Fruit fly (Drosophila melanogaster): ENCODE data around the gene CG7990.
A peak's percentile ranks its signal among the peaks of the same experiment; 100 is the strongest.

Gene CG7990

dm6 chrX:19208014-19208413, 6.2 kb upstream of the CG7990 start, which contains the start of gene Ulp1 (continued):
- TF ChIP-seq ato (GFP tag; IDR thresholded peaks at IDR 0.05; ENCODE audit: partially characterized antibody), result 0 out of 2 replicates have a peak, but pooled peaks have one; percentile 38
- TF ChIP-seq CG15601 (tag; optimal IDR thresholded peaks at IDR 0.05), result no peak
- TF ChIP-seq Taf1 (GFP tag; IDR thresholded peaks at IDR 0.05), result no peak
- no peak for TF ChIP-seq gcm (GFP tag; optimal IDR thresholded peaks at IDR 0.05)
- peak; percentile 34 for TF ChIP-seq Rfx (GFP tag; IDR thresholded peaks at IDR 0.05)
- no peak for TF ChIP-seq CG14667 (GFP tag; IDR thresholded peaks at IDR 0.05)
- TF ChIP-seq CG8359 (GFP tag; optimal IDR thresholded peaks at IDR 0.05; ENCODE audit: borderline replicate concordance), result no peak
- no peak for TF ChIP-seq CG4404 (GFP tag; IDR thresholded peaks at IDR 0.05)
- TF ChIP-seq C15 (GFP tag; IDR thresholded peaks at IDR 0.05), result no peak
- peak; percentile 23 for TF ChIP-seq nerfin-1 (tag; optimal IDR thresholded peaks at IDR 0.05)
- TF ChIP-seq CG1603 (tag; optimal IDR thresholded peaks at IDR 0.05), result peak; percentile 78
- TF ChIP-seq HHEX (GFP tag; optimal IDR thresholded peaks at IDR 0.05), result no peak
- no peak for TF ChIP-seq CG17802 (tag; optimal IDR thresholded peaks at IDR 0.05)
- TF ChIP-seq CG11247 (GFP tag; IDR thresholded peaks at IDR 0.05), result no peak
- TF ChIP-seq amos (GFP tag; IDR thresholded peaks at IDR 0.05; ENCODE audit: partially characterized antibody), result peak; percentile 58
- TF ChIP-seq CG13296 (GFP tag; optimal IDR thresholded peaks at IDR 0.05), result no peak
- no peak for TF ChIP-seq hth (optimal IDR thresholded peaks at IDR 0.05)
- TF ChIP-seq disco-r (GFP tag; optimal IDR thresholded peaks at IDR 0.05), result no peak
- peak; percentile 2 for TF ChIP-seq NC2β (GFP tag; optimal IDR thresholded peaks at IDR 0.05)
- no peak for TF ChIP-seq CG18476 (GFP tag; optimal IDR thresholded peaks at IDR 0.05)
- no peak for TF ChIP-seq CG11723 (GFP tag; optimal IDR thresholded peaks at IDR 0.05)
- TF ChIP-seq CG5180 (GFP tag; optimal IDR thresholded peaks at IDR 0.05), result no peak
- no peak for TF ChIP-seq CG4424 (GFP tag; optimal IDR thresholded peaks at IDR 0.05)
- peak; percentile 95 for TF ChIP-seq MBD-R2 (GFP tag; IDR thresholded peaks at IDR 0.05)
- TF ChIP-seq CG4730 (GFP tag; IDR thresholded peaks at IDR 0.05), result no peak
- TF ChIP-seq CG10147 (GFP tag; optimal IDR thresholded peaks at IDR 0.05), result no peak
- TF ChIP-seq Antp (GFP tag; optimal IDR thresholded peaks at IDR 0.05), result peak; percentile 38
- TF ChIP-seq seq (GFP tag; IDR thresholded peaks at IDR 0.05), result no peak
- no peak for TF ChIP-seq her (GFP tag; optimal IDR thresholded peaks at IDR 0.05)
- TF ChIP-seq br (optimal IDR thresholded peaks at IDR 0.05), result no peak
- TF ChIP-seq pros (GFP tag; optimal IDR thresholded peaks at IDR 0.05), result no peak
- no peak for TF ChIP-seq tll (GFP tag; optimal IDR thresholded peaks at IDR 0.05)
- TF ChIP-seq CG18262 (tag; optimal IDR thresholded peaks at IDR 0.05), result no peak
- no peak for TF ChIP-seq ftz-f1 (GFP tag; optimal IDR thresholded peaks at IDR 0.05)
- TF ChIP-seq CTCF (GFP tag; optimal IDR thresholded peaks at IDR 0.05), result peak; percentile 84
- TF ChIP-seq phol (tag; optimal IDR thresholded peaks at IDR 0.05), result peak; percentile 37
- no peak for TF ChIP-seq CG8089 (GFP tag; optimal IDR thresholded peaks at IDR 0.05)
- peak; percentile 69 for TF ChIP-seq Sry-δ (GFP tag; optimal IDR thresholded peaks at IDR 0.05)
- TF ChIP-seq grn (GFP tag; optimal IDR thresholded peaks at IDR 0.05), result no peak
- no peak for TF ChIP-seq CG2875 (GFP tag; optimal IDR thresholded peaks at IDR 0.05)
- TF ChIP-seq CG1233 (GFP tag; optimal IDR thresholded peaks at IDR 0.05), result no peak
- TF ChIP-seq Atf-2 (GFP tag; optimal IDR thresholded peaks at IDR 0.05), result no peak
- 0 out of 3 replicates have a peak, but pooled peaks have one; percentile 32 for TF ChIP-seq ci (GFP tag; IDR thresholded peaks at IDR 0.05)
- peak; percentile 71 for TF ChIP-seq sens (GFP tag)
- TF ChIP-seq luna (GFP tag; optimal IDR thresholded peaks at IDR 0.05), result peak; percentile 10
- peak; percentile 39 for TF ChIP-seq CG13894 (tag; optimal IDR thresholded peaks at IDR 0.05)
- no peak for TF ChIP-seq org-1 (GFP tag; optimal IDR thresholded peaks at IDR 0.05)
- TF ChIP-seq Aef1 (GFP tag; IDR thresholded peaks at IDR 0.05), result no peak
- peak; percentile 2 for TF ChIP-seq CG7987 (GFP tag; optimal IDR thresholded peaks at IDR 0.05)
- TF ChIP-seq CG5245 (GFP tag; optimal IDR thresholded peaks at IDR 0.05), result no peak
- peak; percentile 58 for TF ChIP-seq trem (tag; optimal IDR thresholded peaks at IDR 0.05)
- TF ChIP-seq CG2129 (GFP tag; IDR thresholded peaks at IDR 0.05; ENCODE audit: partially characterized antibody), result no peak

All from whole organism, embryonic.